Fruit fly (Drosophila melanogaster) whole organism, embryonic: ENCODE measurements around the gene CG13097.

Experiments used
- Antp ChIP-seq: fragments of 200-800 bp; sonication (Bioruptor generic); optimal IDR thresholded peaks from 3 replicates; lab custom pipeline; 2016; ENCODE audit warnings: missing biosample characterization, missing genetic modification characterization
- Awh ChIP-seq: fragments of 200-800 bp; sonication (Bioruptor generic); IDR thresholded peaks from 2 replicates; pipeline ENCODE4, ENCODE4 v1.3.6; 2022; ENCODE audit warnings: missing biosample characterization, missing genetic modification characterization
- CG12769 ChIP-seq: fragments of 200-800 bp; sonication (Bioruptor generic); optimal IDR thresholded peaks from 2 replicates; lab custom pipeline; 2019; ENCODE audit warnings: missing biosample characterization, mild to moderate bottlenecking, missing genetic modification characterization, moderate library complexity
- CG15479 ChIP-seq: fragments of 200-800 bp; sonication (Bioruptor generic); optimal IDR thresholded peaks from 3 replicates; lab custom pipeline; 2019; ENCODE audit warnings: missing biosample characterization, mild to moderate bottlenecking, missing genetic modification characterization, moderate library complexity
- CG17568 ChIP-seq: fragments of 200-800 bp; sonication (Bioruptor generic); optimal IDR thresholded peaks from 2 replicates; lab custom pipeline; 2018; ENCODE audit warnings: missing biosample characterization, mild to moderate bottlenecking, missing genetic modification characterization, moderate library complexity
- CG18011 ChIP-seq: fragments of 200-800 bp; sonication (Bioruptor generic); optimal IDR thresholded peaks from 2 replicates; lab custom pipeline; 2017; ENCODE audit warnings: missing biosample characterization, missing genetic modification characterization, mild to moderate bottlenecking, moderate library complexity, missing genotype
- CG18262 ChIP-seq: fragments of 200-800 bp; optimal IDR thresholded peaks from 3 replicates; lab custom pipeline; 2019; ENCODE audit warnings: missing biosample characterization, mild to moderate bottlenecking, missing genetic modification characterization, moderate library complexity
- CG2116 ChIP-seq: fragments of 200-800 bp; sonication (Bioruptor generic); optimal IDR thresholded peaks from 3 replicates; lab custom pipeline; 2018; ENCODE audit warnings: missing biosample characterization, mild to moderate bottlenecking, missing genetic modification characterization
- CG2199 ChIP-seq: fragments of 200-800 bp; sonication (Bioruptor generic); IDR thresholded peaks from 3 replicates; pipeline ENCODE4 v1.3.6; 2022; ENCODE audit warnings: missing biosample characterization, missing genetic modification characterization
- CG32767 ChIP-seq: fragments of 200-800 bp; sonication (Bioruptor generic); IDR thresholded peaks from 2 replicates; pipeline ENCODE4 v1.3.6; 2022; ENCODE audit warnings: missing biosample characterization, missing genetic modification characterization
- CG33213 ChIP-seq: fragments of 200-800 bp; sonication (Bioruptor generic); optimal IDR thresholded peaks from 3 replicates; lab custom pipeline; 2016; ENCODE audit warnings: missing biosample characterization, missing genetic modification characterization
- CG4328 ChIP-seq: fragments of 200-800 bp; sonication (Bioruptor generic); optimal IDR thresholded peaks from 3 replicates; lab custom pipeline; 2017; ENCODE audit warnings: missing biosample characterization, missing genetic modification reagents, missing genetic modification characterization
- CG5180 ChIP-seq: fragments of 200-800 bp; sonication (Bioruptor generic); optimal IDR thresholded peaks from 3 replicates; lab custom pipeline; 2017; ENCODE audit warnings: missing biosample characterization, missing genetic modification characterization, mild to moderate bottlenecking, moderate library complexity, missing genetic modification reagents
- CG6254 ChIP-seq: fragments of 200-800 bp; sonication (Bioruptor generic); optimal IDR thresholded peaks from 3 replicates; lab custom pipeline; 2017; ENCODE audit warnings: mild to moderate bottlenecking, missing biosample characterization, missing genetic modification reagents, missing genetic modification characterization
- CG6791 ChIP-seq: fragments of 200-800 bp; sonication (Bioruptor generic); IDR thresholded peaks from 3 replicates; pipeline ENCODE4 v1.3.6; 2022; ENCODE audit warnings: missing biosample characterization, missing genetic modification characterization; ENCODE audit not compliant: partially characterized antibody
- CG7839 ChIP-seq: fragments of 200-800 bp; sonication (Bioruptor generic); optimal IDR thresholded peaks from 3 replicates; lab custom pipeline; 2018; ENCODE audit warnings: missing biosample characterization, mild to moderate bottlenecking, missing genetic modification characterization, moderate library complexity
- CG7963 ChIP-seq: fragments of 200-800 bp; sonication (Bioruptor generic); IDR thresholded peaks from 3 replicates; pipeline ENCODE4 v1.3.6; 2022; ENCODE audit warnings: missing biosample characterization, missing genetic modification characterization; ENCODE audit not compliant: partially characterized antibody
- CG8765 ChIP-seq: fragments of 200-800 bp; sonication (Bioruptor generic); IDR thresholded peaks from 2 replicates; pipeline ENCODE4 v1.3.6; 2022; ENCODE audit warnings: missing biosample characterization, missing genetic modification characterization
- CG9876 ChIP-seq: fragments of 200-800 bp; sonication (Bioruptor generic); optimal IDR thresholded peaks from 2 replicates; lab custom pipeline; 2016; ENCODE audit warnings: missing biosample characterization, missing genetic modification characterization
- CTCF ChIP-seq: fragments of 200-800 bp; sonication (Bioruptor generic); optimal IDR thresholded peaks from 2 replicates; lab custom pipeline; 2017; ENCODE audit warnings: missing biosample characterization, mild to moderate bottlenecking, missing genetic modification characterization, moderate library complexity
- Deaf1 ChIP-seq: fragments of 200-800 bp; optimal IDR thresholded peaks from 3 replicates; lab custom pipeline; 2019; ENCODE audit warnings: missing biosample characterization, mild to moderate bottlenecking, missing genetic modification characterization, moderate library complexity
- Dip2 ChIP-seq: fragments of 200-800 bp; sonication (Bioruptor generic); IDR thresholded peaks from 2 replicates; pipeline ENCODE4 v1.3.6; 2022; ENCODE audit warnings: missing biosample characterization, missing genetic modification characterization
- Drgx ChIP-seq: fragments of 200-800 bp; sonication (Bioruptor generic); IDR thresholded peaks from 2 replicates; pipeline ENCODE4 v1.3.6; 2022; ENCODE audit warnings: missing biosample characterization, missing genetic modification characterization
- Eip74EF ChIP-seq, 2 experiments: fragments of 200-800 bp in 1 of 2; fragments of >200 bp in 1 of 2; sonication (Bioruptor generic) in 1 of 2; optimal IDR thresholded peaks; 2 replicates each; lab custom pipeline; 2017 to 2019; ENCODE audit warnings: missing biosample characterization in 2 of 2, missing genetic modification characterization in 2 of 2, mild to moderate bottlenecking in 1 of 2, moderate library complexity in 1 of 2
- Elba2 ChIP-seq: fragments of 200-800 bp; sonication (Bioruptor generic); optimal IDR thresholded peaks from 3 replicates; lab custom pipeline; 2016; ENCODE audit warnings: missing biosample characterization, missing genetic modification characterization
- Ets65A ChIP-seq: fragments of 200-800 bp; sonication (Bioruptor generic); peaks from one replicate; lab custom pipeline; 2016; ENCODE audit warnings: missing biosample characterization, missing genetic modification characterization
- HHEX ChIP-seq: fragments of 200-800 bp; sonication (Bioruptor generic); optimal IDR thresholded peaks from 3 replicates; lab custom pipeline; 2017; ENCODE audit warnings: missing biosample characterization, mild to moderate bottlenecking, missing genetic modification characterization, missing genetic modification reagents
- Hr78 ChIP-seq, 2 experiments: fragments of 200-800 bp in 1 of 2; fragments of >200 bp in 1 of 2; sonication (Bioruptor generic) in 1 of 2; optimal IDR thresholded peaks; 2 replicates each; lab custom pipeline; 2017 to 2019; ENCODE audit warnings: missing biosample characterization in 2 of 2, missing genetic modification characterization in 2 of 2, mild to moderate bottlenecking in 1 of 2, moderate library complexity in 1 of 2
- Med ChIP-seq: fragments of 200-800 bp; sonication (Bioruptor generic); peaks from one replicate; lab custom pipeline; 2016; ENCODE audit warnings: missing biosample characterization, missing genetic modification characterization, mild to moderate bottlenecking, inconsistent platforms, moderate library complexity
- Neu2 ChIP-seq: fragments of 200-800 bp; sonication (Bioruptor generic); optimal IDR thresholded peaks from 3 replicates; lab custom pipeline; 2016; ENCODE audit warnings: missing biosample characterization, missing genetic modification characterization, borderline replicate concordance
- Vsx1 ChIP-seq: fragments of 200-800 bp; sonication (Bioruptor generic); optimal IDR thresholded peaks from 2 replicates; lab custom pipeline; 2017; ENCODE audit warnings: missing biosample characterization, mild to moderate bottlenecking, missing genetic modification characterization, missing genetic modification reagents
- ac ChIP-seq: fragments of 200-800 bp; sonication (Bioruptor generic); optimal IDR thresholded peaks from 3 replicates; lab custom pipeline; 2017; ENCODE audit warnings: missing biosample characterization, mild to moderate bottlenecking, missing genetic modification characterization
- bsh ChIP-seq, 2 experiments: fragments of 200-800 bp; sonication (Bioruptor generic); optimal IDR thresholded peaks; 2 replicates each; lab custom pipeline; 2017 to 2018; ENCODE audit warnings: mild to moderate bottlenecking in 2 of 2, missing biosample characterization in 2 of 2, missing genetic modification characterization in 2 of 2, moderate library complexity in 1 of 2
- cg ChIP-seq: fragments of 200-800 bp; sonication (Bioruptor generic); optimal IDR thresholded peaks from 3 replicates; lab custom pipeline; 2019; ENCODE audit warnings: missing biosample characterization, mild to moderate bottlenecking, missing genetic modification characterization, moderate library complexity
- cwo ChIP-seq: fragments of 200-800 bp; sonication (Bioruptor generic); optimal IDR thresholded peaks from 3 replicates; lab custom pipeline; 2017; ENCODE audit warnings: missing biosample characterization, missing genetic modification characterization, mild to moderate bottlenecking, moderate library complexity, missing genetic modification reagents
- disco-r ChIP-seq: fragments of 200-800 bp; sonication (Bioruptor generic); optimal IDR thresholded peaks from 2 replicates; lab custom pipeline; 2016; ENCODE audit warnings: missing biosample characterization, missing genetic modification characterization
- gce ChIP-seq: fragments of 200-800 bp; sonication (Bioruptor generic); IDR thresholded peaks from 3 replicates; pipeline ENCODE4 v1.3.6; 2022; ENCODE audit warnings: missing biosample characterization, missing genetic modification characterization
- gcm ChIP-seq: fragments of 200-800 bp; sonication (Bioruptor generic); optimal IDR thresholded peaks from 2 replicates; lab custom pipeline; 2019; ENCODE audit warnings: missing biosample characterization, mild to moderate bottlenecking, missing genetic modification characterization, moderate library complexity
- insv ChIP-seq, 2 experiments: fragments of 200-800 bp; sonication (Bioruptor generic); optimal IDR thresholded peaks; 3 replicates each; lab custom pipeline; 2016 to 2018; ENCODE audit warnings: missing biosample characterization in 2 of 2, missing genetic modification characterization in 2 of 2
- lbe ChIP-seq: fragments of 200-800 bp; sonication (Bioruptor generic); optimal IDR thresholded peaks from 2 replicates; lab custom pipeline; 2016; ENCODE audit warnings: missing biosample characterization, mild to moderate bottlenecking, missing genetic modification characterization
- lilli ChIP-seq: fragments of 200-800 bp; sonication (Bioruptor generic); optimal IDR thresholded peaks from 3 replicates; lab custom pipeline; 2016; ENCODE audit warnings: missing biosample characterization, missing genetic modification characterization
- luna ChIP-seq: fragments of 200-800 bp; sonication (Bioruptor generic); optimal IDR thresholded peaks from 2 replicates; lab custom pipeline; 2016; ENCODE audit warnings: missing biosample characterization, missing genetic modification characterization
- nom ChIP-seq: fragments of 200-800 bp; sonication (Bioruptor generic); optimal IDR thresholded peaks from 2 replicates; lab custom pipeline; 2017; ENCODE audit warnings: missing biosample characterization, missing genetic modification characterization, mild to moderate bottlenecking, moderate library complexity, missing genetic modification reagents
- oc ChIP-seq: fragments of 200-800 bp; sonication (Bioruptor generic); optimal IDR thresholded peaks from 2 replicates; lab custom pipeline; 2018; ENCODE audit warnings: missing biosample characterization, mild to moderate bottlenecking, missing genetic modification characterization, moderate library complexity
- sqz ChIP-seq: fragments of 200-800 bp; sonication (Bioruptor generic); optimal IDR thresholded peaks from 3 replicates; lab custom pipeline; 2018; ENCODE audit warnings: missing biosample characterization, mild to moderate bottlenecking, missing genetic modification characterization
- zfh1 ChIP-seq: fragments of 200-800 bp; sonication (Bioruptor generic); IDR thresholded peaks from 3 replicates; pipeline ENCODE4 v1.3.6; 2022; ENCODE audit warnings: missing biosample characterization, missing genetic modification characterization

The CG13097 gene

DNA sequence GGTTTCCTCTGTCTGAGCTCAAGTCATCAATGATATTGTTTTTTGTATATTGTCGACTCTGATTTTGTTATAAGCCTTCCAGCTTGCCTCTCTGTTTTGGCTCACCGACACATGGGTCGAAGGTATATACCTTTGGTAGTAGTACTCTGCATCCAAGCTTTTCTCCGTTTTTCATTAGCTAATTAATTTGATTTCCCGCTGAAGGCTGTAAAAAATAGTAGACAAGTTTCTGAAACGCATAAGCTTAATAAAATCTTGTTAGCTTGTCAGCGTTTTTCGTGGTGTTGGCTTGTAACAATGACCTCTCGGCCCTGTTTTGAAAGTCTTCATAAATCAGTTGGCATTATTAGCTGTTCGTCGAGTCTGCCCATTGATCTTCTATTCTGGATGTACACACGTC is 33.8 kb downstream of the CG13097 start:
- TF ChIP-seq Hr78 (GFP tag; optimal IDR thresholded peaks at IDR 0.05; lab: Kevin White, UChicago) (peak in 1 of 2 experiments; percentile 36), gce (GFP tag; lab: Robert Waterston, UW) (no peak), luna (GFP tag; lab: Kevin White, UChicago) (no peak), gcm (GFP tag; lab: Kevin White, UChicago) (no peak), Dip2 (GFP tag; lab: Robert Waterston, UW) (no peak), bsh (GFP tag; optimal IDR thresholded peaks at IDR 0.05; lab: Kevin White, UChicago) (no peak), Vsx1 (GFP tag; lab: Kevin White, UChicago) (peak; percentile 74), CG7839 (tag; lab: Kevin White, UChicago) (no peak), zfh1 (GFP tag; lab: Robert Waterston, UW) (no peak), CG2116 (GFP tag; lab: Kevin White, UChicago) (no peak), oc (peak; percentile 72), Awh (peak; percentile 42; the same call in 1 of the 2 replicates)

DNA sequence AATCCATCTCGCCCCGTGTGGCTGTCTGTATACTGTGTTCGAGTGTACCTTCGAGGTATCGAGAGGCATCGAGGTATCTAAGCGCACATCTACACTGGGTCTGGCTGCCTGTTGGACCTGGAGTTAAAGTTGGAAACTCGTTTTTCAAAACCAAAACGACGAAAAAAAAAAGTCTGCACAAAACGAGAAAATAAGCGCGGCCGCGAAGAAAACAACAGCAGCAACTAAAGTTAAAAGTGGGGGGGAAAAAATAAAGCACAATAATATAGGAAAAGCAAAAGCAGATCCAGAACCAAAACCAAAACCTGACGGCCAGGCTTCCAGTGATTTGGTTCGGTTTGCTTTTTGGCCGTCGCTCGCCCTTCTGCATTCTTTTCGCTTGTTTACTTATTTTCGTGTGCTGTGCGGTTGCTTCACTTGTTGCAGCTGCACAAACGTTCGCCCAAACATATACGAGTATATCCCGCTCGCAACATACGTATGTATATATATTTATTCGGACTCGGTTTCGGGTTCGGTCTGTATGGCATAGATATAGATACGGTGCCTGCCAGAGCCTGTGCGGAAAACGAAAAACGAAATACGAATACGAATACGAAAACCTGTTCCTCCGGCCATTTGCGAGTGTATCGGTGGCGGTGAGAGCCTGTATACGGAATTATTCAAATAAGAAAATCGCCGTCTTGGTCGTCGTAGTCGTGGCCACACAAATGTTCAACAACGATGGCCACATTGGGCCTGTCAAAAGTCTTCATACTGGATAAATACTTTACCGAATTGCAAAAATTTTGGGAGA is 35.6 kb downstream of the CG13097 start:
- TF ChIP-seq CG6791 (GFP tag; lab: Robert Waterston, UW) (peak; percentile 29; the same call in 1 of the 3 replicates), Neu2 (no peak), Elba2 (GFP tag; lab: Kevin White, UChicago) (peak; percentile 34), cg (peak; percentile 33), CG33213 (GFP tag; lab: Kevin White, UChicago) (no peak), lbe (GFP tag; lab: Kevin White, UChicago) (peak; percentile 36), insv (GFP tag; optimal IDR thresholded peaks at IDR 0.05; lab: Kevin White, UChicago) (peak in 1 of 2 experiments; percentile 86), CG4328 (GFP tag; lab: Kevin White, UChicago) (no peak), disco-r (GFP tag; lab: Kevin White, UChicago) (no peak), CG7963 (GFP tag; lab: Robert Waterston, UW) (no peak), Med (GFP tag; lab: Kevin White, UChicago) (peak; percentile 70), HHEX (GFP tag; lab: Kevin White, UChicago) (no peak), Eip74EF (GFP tag; optimal IDR thresholded peaks at IDR 0.05; lab: Kevin White, UChicago) (no peak), CG9876 (no peak), CG17568 (GFP tag; lab: Kevin White, UChicago) (no peak), CTCF (GFP tag; lab: Kevin White, UChicago) (no peak), CG12769 (tag; lab: Kevin White, UChicago) (peak; percentile 41), Ets65A (GFP tag; lab: Kevin White, UChicago) (peak; percentile 9), CG5180 (GFP tag; lab: Kevin White, UChicago) (peak; percentile 3), Deaf1 (peak; percentile 60), Antp (GFP tag; lab: Kevin White, UChicago) (no peak), ac (GFP tag; lab: Kevin White, UChicago) (peak; percentile 0), Drgx (GFP tag; lab: Robert Waterston, UW) (peak; percentile 66), bsh (GFP tag; optimal IDR thresholded peaks at IDR 0.05; lab: Kevin White, UChicago) (peak in 1 of 2 experiments; percentile 96), lilli (GFP tag; lab: Kevin White, UChicago) (no peak), CG32767 (GFP tag; lab: Robert Waterston, UW) (0 out of 2 replicates have a peak, but pooled peaks have one; percentile 36), CG6254 (no peak), CG8765 (GFP tag; lab: Robert Waterston, UW) (no peak), CG2199 (GFP tag; lab: Robert Waterston, UW) (peak; percentile 72; the same call in 1 of the 3 replicates), CG18011 (no peak), Awh (0 out of 2 replicates have a peak, but pooled peaks have one; percentile 10), CG18262 (tag; lab: Kevin White, UChicago) (no peak), nom (GFP tag; lab: Kevin White, UChicago) (peak; percentile 99), sqz (peak; percentile 23), CG15479 (peak; percentile 18), cwo (GFP tag; lab: Kevin White, UChicago) (no peak)
